Worm (Caenorhabditis elegans): ENCODE data around the gene F55A4.3.

ce11 chrX:1068986-1069385 is 44.1 kb upstream of the F55A4.3 start, which contains the start of gene mksr-1:
- TF ChIP-seq fos-1 (tag; optimal IDR thresholded peaks at IDR 0.05) = no peak
- TF ChIP-seq nhr-11 (tag; optimal IDR thresholded peaks at IDR 0.05) = no peak
- TF ChIP-seq unc-62 (GFP tag; optimal IDR thresholded peaks at IDR 0.05) = no peak
- TF ChIP-seq zag-1 (tag; optimal IDR thresholded peaks at IDR 0.05) = no peak
- TF ChIP-seq fkh-10 (GFP tag; optimal IDR thresholded peaks at IDR 0.05) = no peak

Measured in whole organism, L3 larva.